Fruit fly (Drosophila melanogaster): ENCODE measurements around the gene eIF4EHP.

The eIF4EHP gene

dm6 chr3R:24138478-24139455, 30.0 kb upstream of the eIF4EHP start:
- TF ChIP-seq CG10348 (GFP tag; IDR thresholded peaks at IDR 0.05) (no peak), CG8301 (tag; optimal IDR thresholded peaks at IDR 0.05) (no peak), CG32121 (GFP tag; IDR thresholded peaks at IDR 0.05) (no peak), CG15710 (tag; optimal IDR thresholded peaks at IDR 0.05) (no peak), rn (GFP tag; IDR thresholded peaks at IDR 0.05) (no peak), D1 (tag; optimal IDR thresholded peaks at IDR 0.05) (no peak), CG4496 (GFP tag; IDR thresholded peaks at IDR 0.05) (no peak), Ets98B (GFP tag; IDR thresholded peaks at IDR 0.05) (no peak), gl (tag; optimal IDR thresholded peaks at IDR 0.05) (no peak)

- TF ChIP-seq CG14655 (GFP tag; optimal IDR thresholded peaks at IDR 0.05) (no peak), EcR (GFP tag; optimal IDR thresholded peaks at IDR 0.05) (peak; percentile 64)
These were observed 28.7 kb upstream of the eIF4EHP start, which contains the start of gene Npc2f for dm6 chr3R:24137311-24137945. Npc2f (plus strand) TSS chr3R:24137895.

dm6 chr3R:24134580-24134979, 25.8 kb upstream of the eIF4EHP start, which contains the start of gene Sec10:
Sec10 (plus strand) TSS chr3R:24134831.
- peak; percentile 4 for TF ChIP-seq CG34367 (tag; optimal IDR thresholded peaks at IDR 0.05)
- no peak for TF ChIP-seq Ets98B (GFP tag; IDR thresholded peaks at IDR 0.05)
- no peak for TF ChIP-seq EcR (GFP tag; optimal IDR thresholded peaks at IDR 0.05)

- TF ChIP-seq Snoo (tag; optimal IDR thresholded peaks at IDR 0.05) = no peak
- TF ChIP-seq CG17806 (tag; optimal IDR thresholded peaks at IDR 0.05) = no peak
- no peak for TF ChIP-seq CG8301 (tag; optimal IDR thresholded peaks at IDR 0.05)
- TF ChIP-seq CG12605 (GFP tag; IDR thresholded peaks at IDR 0.05) = no peak
- TF ChIP-seq CG8159 (tag; optimal IDR thresholded peaks at IDR 0.05) = no peak
- no peak for TF ChIP-seq rn (GFP tag; IDR thresholded peaks at IDR 0.05)
- TF ChIP-seq Ets98B (GFP tag; IDR thresholded peaks at IDR 0.05) = no peak
- no peak for TF ChIP-seq Pif1A (GFP tag; optimal IDR thresholded peaks at IDR 0.05)
- no peak for TF ChIP-seq fd96Ca (GFP tag; IDR thresholded peaks at IDR 0.05)
- no peak for TF ChIP-seq EcR (GFP tag; optimal IDR thresholded peaks at IDR 0.05)
- TF ChIP-seq CG9948 (tag; optimal IDR thresholded peaks at IDR 0.05) = no peak
- TF ChIP-seq D1 (tag; optimal IDR thresholded peaks at IDR 0.05) = no peak
These were observed 21.3 kb upstream of the eIF4EHP start, which contains the start of the genes GatB and Tsc1 for dm6 chr3R:24130080-24130479. GatB (minus strand) TSS chr3R:24130255. Tsc1 (plus strand) TSS chr3R:24130307.

DNA sequence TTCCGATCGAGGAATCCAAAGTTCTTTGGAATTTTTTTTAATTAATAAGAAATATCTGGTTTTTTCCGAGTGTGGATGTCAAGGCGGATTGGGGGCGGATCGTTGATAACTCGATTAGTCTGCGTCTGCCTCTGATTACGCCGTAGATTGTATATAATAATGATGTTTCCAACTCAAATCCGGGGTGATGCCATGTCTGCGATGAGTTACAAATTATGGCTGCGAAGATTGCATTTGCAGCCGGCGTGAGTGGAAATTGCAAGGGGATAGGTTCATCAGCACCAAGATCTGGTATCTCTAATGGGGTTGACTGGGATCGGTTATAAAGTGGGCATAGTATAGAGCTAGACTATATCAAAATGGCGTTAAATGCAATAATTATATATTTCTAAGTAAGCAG, 13.6 kb upstream of the eIF4EHP start:
- TF ChIP-seq EcR (GFP tag; optimal IDR thresholded peaks at IDR 0.05) (peak; percentile 67), CG15710 (tag; optimal IDR thresholded peaks at IDR 0.05) (no peak), Ets98B (GFP tag; IDR thresholded peaks at IDR 0.05) (peak; percentile 17; the same call in 1 of the 2 replicates)

DNA sequence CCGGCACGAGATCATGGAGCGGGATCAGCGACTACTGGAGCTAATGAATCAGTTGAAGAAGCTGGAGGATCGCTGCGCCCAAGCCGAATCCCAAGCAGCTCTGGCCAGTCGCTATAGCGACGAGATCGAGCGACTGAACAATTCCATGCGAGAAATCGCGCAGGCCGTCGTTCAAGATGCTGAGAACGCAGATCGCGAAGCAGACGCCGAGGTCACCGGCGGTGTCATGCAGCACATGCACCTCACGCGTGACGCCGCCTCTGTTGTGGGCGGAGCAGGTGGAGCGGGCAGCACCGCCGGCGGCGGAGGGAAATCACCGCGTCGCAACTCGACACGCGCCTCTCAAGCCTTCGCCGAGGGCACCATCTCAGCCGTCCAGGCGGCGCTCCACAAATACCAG, 12.9 kb upstream of the eIF4EHP start:
- TF ChIP-seq rn (GFP tag; IDR thresholded peaks at IDR 0.05) = no peak
- TF ChIP-seq EcR (GFP tag; optimal IDR thresholded peaks at IDR 0.05) = no peak
- no peak for TF ChIP-seq D1 (tag; optimal IDR thresholded peaks at IDR 0.05)
- TF ChIP-seq CG17806 (tag; optimal IDR thresholded peaks at IDR 0.05) = no peak
- no peak for TF ChIP-seq CG12605 (GFP tag; IDR thresholded peaks at IDR 0.05)
- TF ChIP-seq CG13204 (GFP tag; optimal IDR thresholded peaks at IDR 0.05) = no peak
- TF ChIP-seq gl (tag; optimal IDR thresholded peaks at IDR 0.05) = no peak
- TF ChIP-seq CG34367 (tag; optimal IDR thresholded peaks at IDR 0.05) = no peak
- no peak for TF ChIP-seq Snoo (tag; optimal IDR thresholded peaks at IDR 0.05)
- no peak for TF ChIP-seq CG14655 (GFP tag; optimal IDR thresholded peaks at IDR 0.05)
- no peak for TF ChIP-seq Pif1B (GFP tag; optimal IDR thresholded peaks at IDR 0.05)
- no peak for TF ChIP-seq CG8159 (tag; optimal IDR thresholded peaks at IDR 0.05)
- no peak for TF ChIP-seq CG32121 (GFP tag; IDR thresholded peaks at IDR 0.05)
- TF ChIP-seq CG8301 (tag; optimal IDR thresholded peaks at IDR 0.05) = no peak

DNA sequence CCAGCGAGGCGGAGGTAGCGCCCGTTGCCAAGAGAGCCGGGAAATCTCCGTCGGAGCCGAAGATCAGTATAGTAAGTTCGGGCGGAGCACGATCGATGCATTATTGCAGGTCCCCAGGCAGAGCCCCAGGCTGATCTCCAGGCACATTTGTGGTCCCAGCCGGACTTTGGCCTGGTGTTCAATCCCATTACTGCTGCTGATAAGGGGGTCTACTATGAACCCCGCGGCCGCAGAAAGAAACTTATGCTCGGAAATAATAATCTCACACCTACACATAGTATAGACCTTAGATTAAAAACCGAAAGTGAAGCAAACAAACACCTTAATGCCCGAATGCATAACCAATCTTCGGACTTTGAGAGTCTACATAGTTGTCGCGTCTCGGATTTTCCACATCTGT, 8.2 kb upstream of the eIF4EHP start:
- peak; percentile 52; the same call in 2 of the 3 replicates for TF ChIP-seq CG4496 (GFP tag; IDR thresholded peaks at IDR 0.05)
- no peak for TF ChIP-seq CG8301 (tag; optimal IDR thresholded peaks at IDR 0.05)
- TF ChIP-seq Pif1B (GFP tag; optimal IDR thresholded peaks at IDR 0.05) = no peak
- TF ChIP-seq CG12605 (GFP tag; IDR thresholded peaks at IDR 0.05) = peak; percentile 55
- no peak; the same call in 1 of the 2 replicates for TF ChIP-seq Ets98B (GFP tag; IDR thresholded peaks at IDR 0.05)
- no peak for TF ChIP-seq EcR (GFP tag; optimal IDR thresholded peaks at IDR 0.05)
- TF ChIP-seq gl (tag; optimal IDR thresholded peaks at IDR 0.05) = peak; percentile 64
- TF ChIP-seq CG32121 (GFP tag; IDR thresholded peaks at IDR 0.05) = peak; percentile 5; the same call in 1 of the 2 replicates
- TF ChIP-seq Pif1A (GFP tag; optimal IDR thresholded peaks at IDR 0.05) = no peak
- 0 out of 3 replicates have a peak, but pooled peaks have one; percentile 6 for TF ChIP-seq fd96Ca (GFP tag; IDR thresholded peaks at IDR 0.05)
- no peak for TF ChIP-seq CG15710 (tag; optimal IDR thresholded peaks at IDR 0.05)
- peak; percentile 1 for TF ChIP-seq CG13204 (GFP tag; optimal IDR thresholded peaks at IDR 0.05)

Measured in whole organism, pupa.